Fruit fly (Drosophila melanogaster) whole organism, pupa: ENCODE results near the gene CG34148.

Source experiments
- CG10348 ChIP-seq: fragments of 200-800 bp; sonication (Bioruptor generic); IDR thresholded peaks from 2 replicates; pipeline ENCODE4 v1.3.6; 2022; ENCODE audit warnings: missing biosample characterization, missing genetic modification characterization
- CG13204 ChIP-seq: fragments of 200-800 bp; sonication (Bioruptor generic); optimal IDR thresholded peaks from 2 replicates; lab custom pipeline; 2018; ENCODE audit warnings: missing biosample characterization, mild to moderate bottlenecking, missing genetic modification characterization, moderate library complexity
- CG14655 ChIP-seq: fragments of 200-800 bp; sonication (Bioruptor generic); optimal IDR thresholded peaks from 3 replicates; lab custom pipeline; 2017; ENCODE audit warnings: mild to moderate bottlenecking, missing biosample characterization, missing genetic modification reagents, missing genetic modification characterization
- CG15710 ChIP-seq: fragments of 200-800 bp; sonication (Bioruptor generic); optimal IDR thresholded peaks from 2 replicates; lab custom pipeline; 2018; ENCODE audit warnings: missing biosample characterization, mild to moderate bottlenecking, missing genetic modification characterization, moderate library complexity
- CG17806 ChIP-seq: fragments of 200-800 bp; sonication (Bioruptor generic); optimal IDR thresholded peaks from 2 replicates; lab custom pipeline; 2018; ENCODE audit warnings: missing biosample characterization, mild to moderate bottlenecking, missing genetic modification characterization, moderate library complexity
- CG34367 ChIP-seq: fragments of 200-800 bp; sonication (Bioruptor generic); optimal IDR thresholded peaks from 2 replicates; lab custom pipeline; 2018; ENCODE audit warnings: missing biosample characterization, mild to moderate bottlenecking, missing genetic modification characterization
- CG8301 ChIP-seq: fragments of 200-800 bp; sonication (Bioruptor generic); optimal IDR thresholded peaks from 2 replicates; lab custom pipeline; 2018; ENCODE audit warnings: missing biosample characterization, mild to moderate bottlenecking, missing genetic modification characterization
- CG9948 ChIP-seq: fragments of 200-800 bp; sonication (Bioruptor generic); optimal IDR thresholded peaks from 2 replicates; lab custom pipeline; 2018; ENCODE audit warnings: missing biosample characterization, mild to moderate bottlenecking, missing genetic modification characterization, moderate library complexity
- EcR ChIP-seq: fragments of 200-800 bp; sonication (Bioruptor generic); optimal IDR thresholded peaks from 3 replicates; lab custom pipeline; 2019; ENCODE audit warnings: missing biosample characterization, missing genetic modification characterization, mild to moderate bottlenecking, moderate library complexity, missing genetic modification reagents
- Ets98B ChIP-seq: fragments of 200-800 bp; sonication (Bioruptor generic); IDR thresholded peaks from 2 replicates; pipeline ENCODE4 v1.3.6; 2022; ENCODE audit warnings: missing biosample characterization, missing genetic modification characterization
- Pif1B ChIP-seq: fragments of 200-800 bp; sonication (Bioruptor generic); optimal IDR thresholded peaks from 3 replicates; lab custom pipeline; 2016; ENCODE audit warnings: missing biosample characterization, missing genetic modification characterization
- fd96Ca ChIP-seq: fragments of 200-800 bp; sonication (Bioruptor generic); IDR thresholded peaks from 3 replicates; pipeline ENCODE4 v1.3.6; 2022; ENCODE audit warnings: missing biosample characterization, missing genetic modification characterization
- gl ChIP-seq: fragments of 200-800 bp; sonication (Bioruptor generic); optimal IDR thresholded peaks from 2 replicates; lab custom pipeline; 2018; ENCODE audit warnings: missing biosample characterization, mild to moderate bottlenecking, missing genetic modification characterization
- rn ChIP-seq: fragments of 200-800 bp; sonication (Bioruptor generic); IDR thresholded peaks from 2 replicates; pipeline ENCODE4 v1.3.6; 2022; ENCODE audit warnings: missing biosample characterization, missing genetic modification characterization

DNA sequence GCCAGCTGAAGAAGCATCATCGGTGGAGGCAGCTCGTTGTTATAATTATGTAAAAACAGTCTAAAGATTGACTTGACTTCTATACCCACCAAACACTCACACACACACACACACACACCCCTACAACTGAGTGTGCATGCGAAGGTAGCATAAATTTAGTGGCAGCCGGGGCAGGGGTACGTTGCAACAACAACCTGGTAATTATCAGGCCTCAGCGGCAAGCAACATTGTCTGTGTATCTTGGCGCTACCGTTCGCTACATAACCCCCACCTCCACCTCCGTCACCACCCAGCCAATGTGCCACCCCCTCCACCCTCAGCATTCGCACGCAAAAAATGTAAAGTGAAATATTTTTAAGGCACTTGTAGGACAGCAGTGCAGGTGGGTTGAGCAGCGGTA lies 38.5 kb upstream of the CG34148 start:
- no peak for TF ChIP-seq Ets98B (GFP tag; lab: Robert Waterston, UW)
- no peak for TF ChIP-seq EcR (GFP tag; lab: Kevin White, UChicago)
- no peak for TF ChIP-seq CG14655 (GFP tag; lab: Kevin White, UChicago)
- no peak for TF ChIP-seq gl
- no peak for TF ChIP-seq CG8301 (tag; lab: Kevin White, UChicago)
- TF ChIP-seq CG17806 (tag; lab: Kevin White, UChicago) = no peak
- no peak for TF ChIP-seq CG10348
- no peak for TF ChIP-seq rn
- no peak for TF ChIP-seq fd96Ca
- no peak for TF ChIP-seq Pif1B (GFP tag; lab: Kevin White, UChicago)
- TF ChIP-seq CG34367 (tag; lab: Kevin White, UChicago) = no peak
- TF ChIP-seq CG9948 (tag; lab: Kevin White, UChicago) = no peak
- TF ChIP-seq CG13204 = no peak
- TF ChIP-seq CG15710 = no peak
